Worm (Caenorhabditis elegans) whole organism, L4 larva: ENCODE measurements around the gene let-2.

Experiments
- aha-1 ChIP-seq: fragments of 150-350 bp; peaks from one replicate; lab custom pipeline; 2014; ENCODE audit warnings: missing biosample characterization, missing genetic modification characterization
- attf-4 ChIP-seq: sonication (generic microtip); optimal IDR thresholded peaks from 3 replicates; lab custom pipeline; 2017; ENCODE audit warnings: missing biosample characterization, missing genetic modification characterization
- dpl-1 ChIP-seq: fragments of 150-350 bp; optimal IDR thresholded peaks from 2 replicates; lab custom pipeline; 2014; ENCODE audit warnings: missing biosample characterization, missing genetic modification reagents, missing genetic modification characterization
- dve-1 ChIP-seq: sonication (generic microtip); optimal IDR thresholded peaks from 2 replicates; lab custom pipeline; 2017; ENCODE audit warnings: antibody characterized with exemption, mild to moderate bottlenecking, missing genetic modification characterization, missing compliant biosample characterization; ENCODE audit not compliant: insufficient read depth
- mdl-1 ChIP-seq, 2 experiments: fragments of 150-350 bp in 1 of 2; sonication (generic microtip) in 1 of 2; optimal IDR thresholded peaks; 2 replicates each; lab custom pipeline; 2014 to 2017; ENCODE audit warnings: missing biosample characterization in 2 of 2, missing genetic modification characterization in 2 of 2
- nhr-76 ChIP-seq: fragments of 150-350 bp; optimal IDR thresholded peaks from 2 replicates; lab custom pipeline; 2014; ENCODE audit warnings: missing biosample characterization, missing genetic modification characterization
- rbr-2 ChIP-seq: sonication (generic microtip); optimal IDR thresholded peaks from 2 replicates; lab custom pipeline; 2016; ENCODE audit warnings: missing genotype, missing genetic modification characterization, missing compliant biosample characterization
- ztf-11 ChIP-seq: fragments of 150-350 bp; optimal IDR thresholded peaks from 2 replicates; lab custom pipeline; 2014; ENCODE audit warnings: missing biosample characterization, missing genetic modification characterization

DNA sequence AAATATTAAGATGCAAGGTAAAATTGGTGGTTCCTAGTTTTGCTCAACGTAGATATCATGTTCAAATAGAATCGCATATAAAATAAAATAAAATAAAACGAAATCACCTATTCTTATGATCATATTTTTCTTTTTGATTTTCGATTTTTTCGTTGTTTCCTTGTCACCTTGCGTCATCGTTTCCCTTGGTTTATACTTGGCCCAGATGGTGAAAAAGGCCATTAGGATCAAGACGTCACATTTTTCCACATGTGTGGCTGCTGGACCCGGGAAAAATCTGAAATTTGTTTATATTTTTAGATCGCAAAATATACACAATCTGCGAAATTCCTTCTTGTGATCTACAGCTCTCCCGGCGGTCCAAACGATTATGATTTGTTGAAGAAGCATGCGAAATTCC, 22.1 kb downstream of the let-2 start, which contains the start of gene ace-1:
- TF ChIP-seq ztf-11 (tag; lab: Kevin White, UChicago) (no peak), mdl-1 (tag; optimal IDR thresholded peaks at IDR 0.05; lab: Kevin White, UChicago) (no peak), aha-1 (tag; lab: Kevin White, UChicago) (no peak), attf-4 (tag; lab: Kevin White, UChicago) (no peak), nhr-76 (tag; lab: Kevin White, UChicago) (no peak), rbr-2 (no peak), dve-1 (tag; lab: Kevin White, UChicago) (no peak), dpl-1 (no peak)
